Fruit fly (Drosophila melanogaster) whole organism, prepupa: ENCODE data around the gene CG7564.

ENCODE experiments used
- Blimp-1 ChIP-seq: fragments of 200-800 bp; sonication (Bioruptor generic); optimal IDR thresholded peaks from 3 replicates; lab custom pipeline; 2017; ENCODE audit warnings: missing biosample characterization, missing genetic modification characterization, mild to moderate bottlenecking, moderate library complexity, missing genetic modification reagents
- CG16779 ChIP-seq: fragments of 200-800 bp; sonication (Bioruptor generic); optimal IDR thresholded peaks from 3 replicates; lab custom pipeline; 2017; ENCODE audit warnings: missing biosample characterization, mild to moderate bottlenecking, missing genetic modification characterization
- CG6276 ChIP-seq: fragments of 200-800 bp; sonication (Bioruptor generic); optimal IDR thresholded peaks from 2 replicates; lab custom pipeline; 2017; ENCODE audit warnings: missing biosample characterization, mild to moderate bottlenecking, missing genetic modification characterization
- CG6808 ChIP-seq: fragments of 200-800 bp; sonication (Bioruptor generic); optimal IDR thresholded peaks from 3 replicates; lab custom pipeline; 2017; ENCODE audit warnings: missing biosample characterization, missing genetic modification characterization, mild to moderate bottlenecking, moderate library complexity, missing genetic modification reagents
- CG7368 ChIP-seq: fragments of 200-800 bp; sonication (Bioruptor generic); optimal IDR thresholded peaks from 3 replicates; lab custom pipeline; 2016; ENCODE audit warnings: missing biosample characterization, missing genetic modification characterization
- Eip75B ChIP-seq: fragments of 200-800 bp; sonication (Bioruptor generic); optimal IDR thresholded peaks from 3 replicates; lab custom pipeline; 2016; ENCODE audit warnings: missing biosample characterization, missing genetic modification characterization
- Eip78C ChIP-seq: fragments of 200-800 bp; sonication (Bioruptor generic); peaks from one replicate; lab custom pipeline; 2016; ENCODE audit warnings: missing biosample characterization, missing genetic modification characterization
- Gug ChIP-seq: fragments of 200-800 bp; sonication (Bioruptor generic); IDR thresholded peaks from 2 replicates; pipeline ENCODE4 v1.3.6; 2022; ENCODE audit warnings: missing biosample characterization, missing genetic modification characterization
- Sox102F ChIP-seq: fragments of 200-800 bp; sonication (Bioruptor generic); optimal IDR thresholded peaks from 2 replicates; lab custom pipeline; 2016; ENCODE audit warnings: missing biosample characterization, mild to moderate bottlenecking, missing genetic modification characterization
- Sox14 ChIP-seq: fragments of 200-800 bp; sonication (Bioruptor generic); optimal IDR thresholded peaks from 3 replicates; lab custom pipeline; 2016; ENCODE audit warnings: missing biosample characterization, missing genetic modification characterization
- cyc ChIP-seq: fragments of 200-800 bp; sonication (Bioruptor generic); optimal IDR thresholded peaks from 3 replicates; lab custom pipeline; 2016; ENCODE audit warnings: missing biosample characterization, missing genetic modification characterization
- dac ChIP-seq: fragments of 200-800 bp; sonication (Bioruptor generic); optimal IDR thresholded peaks from 2 replicates; lab custom pipeline; 2017; ENCODE audit warnings: missing biosample characterization, mild to moderate bottlenecking, missing genetic modification characterization
- fd59A ChIP-seq: fragments of 200-800 bp; sonication (Bioruptor generic); optimal IDR thresholded peaks from 2 replicates; lab custom pipeline; 2017; ENCODE audit warnings: missing biosample characterization, mild to moderate bottlenecking, missing genetic modification characterization, missing genetic modification reagents
- topi ChIP-seq: fragments of 200-800 bp; sonication (Bioruptor generic); optimal IDR thresholded peaks from 3 replicates; lab custom pipeline; 2016; ENCODE audit warnings: missing biosample characterization, missing genetic modification characterization

- TF ChIP-seq fd59A (no peak), CG6276 (GFP tag; lab: Kevin White, UChicago) (no peak), CG7368 (GFP tag; lab: Kevin White, UChicago) (no peak), Sox102F (no peak), Eip78C (GFP tag; lab: Kevin White, UChicago) (peak; percentile 72), Sox14 (GFP tag; lab: Kevin White, UChicago) (no peak), CG6808 (no peak), topi (GFP tag; lab: Kevin White, UChicago) (no peak), Eip75B (GFP tag; lab: Kevin White, UChicago) (peak; percentile 3), CG16779 (tag; lab: Kevin White, UChicago) (no peak), cyc (GFP tag; lab: Kevin White, UChicago) (no peak), dac (GFP tag; lab: Kevin White, UChicago) (no peak), Gug (no peak), Blimp-1 (GFP tag; lab: Kevin White, UChicago) (peak; percentile 10)
Observed at dm6 chr3L:17491646-17492045, 22.5 kb upstream of the CG7564 start.
